Worm (Caenorhabditis elegans): ENCODE measurements around the gene T22H9.1.

Gene T22H9.1

ce11 chrV:388397-388796, 28.8 kb downstream of the T22H9.1 start, which contains the start of gene ZK6.6:
Gene ZK6.6, plus strand, starts transcription at chrV:388697.
- TF ChIP-seq tbx-11 (GFP tag; IDR thresholded peaks at IDR 0.05) (no peak), pes-1 (GFP tag; IDR thresholded peaks at IDR 0.05) (no peak), tbx-37 (GFP tag; conservative IDR thresholded peaks at IDR 0.05) (no peak), ceh-13 (GFP tag; optimal IDR thresholded peaks at IDR 0.05) (no peak), B0310.2 (tag; optimal IDR thresholded peaks at IDR 0.05) (no peak), sea-1 (GFP tag; conservative IDR thresholded peaks at IDR 0.05) (no peak), F13C5.2 (tag; optimal IDR thresholded peaks at IDR 0.05) (no peak), hmbx-1 (tag; optimal IDR thresholded peaks at IDR 0.05) (no peak), tra-4 (tag; optimal IDR thresholded peaks at IDR 0.05) (no peak), ceh-36 (tag; optimal IDR thresholded peaks at IDR 0.05) (no peak), hmg-4 (GFP tag; optimal IDR thresholded peaks at IDR 0.05) (no peak), aly-1 (tag; optimal IDR thresholded peaks at IDR 0.05) (no peak), scrt-1 (GFP tag; IDR thresholded peaks at IDR 0.05) (no peak), ama-1 (optimal IDR thresholded peaks at IDR 0.05) (no peak), ets-7 (tag; optimal IDR thresholded peaks at IDR 0.05) (no peak), flt-1 (GFP tag; IDR thresholded peaks at IDR 0.05) (no peak), hnd-1 (tag; optimal IDR thresholded peaks at IDR 0.05) (no peak)

ce11 chrV:392199-392678, 32.7 kb downstream of the T22H9.1 start, which contains the start of gene nhr-254:
Gene nhr-254, plus strand, starts transcription at chrV:392628.
- no peak for TF ChIP-seq F13C5.2 (tag; optimal IDR thresholded peaks at IDR 0.05)
- TF ChIP-seq tra-4 (tag; optimal IDR thresholded peaks at IDR 0.05): no peak
- no peak for TF ChIP-seq hmbx-1 (tag; optimal IDR thresholded peaks at IDR 0.05)
- no peak for TF ChIP-seq ceh-36 (tag; optimal IDR thresholded peaks at IDR 0.05)
- TF ChIP-seq flt-1 (GFP tag; IDR thresholded peaks at IDR 0.05): no peak
- TF ChIP-seq pes-1 (GFP tag; IDR thresholded peaks at IDR 0.05): no peak
- no peak for TF ChIP-seq sea-1 (GFP tag; conservative IDR thresholded peaks at IDR 0.05)
- no peak for TF ChIP-seq aly-1 (tag; optimal IDR thresholded peaks at IDR 0.05)
- no peak for TF ChIP-seq scrt-1 (GFP tag; IDR thresholded peaks at IDR 0.05)
- no peak for TF ChIP-seq tbx-11 (GFP tag; IDR thresholded peaks at IDR 0.05)
- TF ChIP-seq ceh-13 (GFP tag; optimal IDR thresholded peaks at IDR 0.05): no peak
- no peak for TF ChIP-seq tbx-37 (GFP tag; conservative IDR thresholded peaks at IDR 0.05)
- TF ChIP-seq B0310.2 (tag; optimal IDR thresholded peaks at IDR 0.05): no peak
- no peak for TF ChIP-seq hmg-4 (GFP tag; optimal IDR thresholded peaks at IDR 0.05)
- no peak for TF ChIP-seq hnd-1 (tag; optimal IDR thresholded peaks at IDR 0.05)
- TF ChIP-seq ama-1 (optimal IDR thresholded peaks at IDR 0.05): no peak
- no peak for TF ChIP-seq ets-7 (tag; optimal IDR thresholded peaks at IDR 0.05)

- TF ChIP-seq ceh-36 (tag; optimal IDR thresholded peaks at IDR 0.05): no peak
- TF ChIP-seq ama-1 (optimal IDR thresholded peaks at IDR 0.05): no peak
- no peak for TF ChIP-seq ceh-13 (GFP tag; optimal IDR thresholded peaks at IDR 0.05)
- TF ChIP-seq flt-1 (GFP tag; IDR thresholded peaks at IDR 0.05): no peak
- TF ChIP-seq hmg-4 (GFP tag; optimal IDR thresholded peaks at IDR 0.05): no peak
- TF ChIP-seq hnd-1 (tag; optimal IDR thresholded peaks at IDR 0.05): no peak
- TF ChIP-seq ets-7 (tag; optimal IDR thresholded peaks at IDR 0.05): no peak
- no peak for TF ChIP-seq F13C5.2 (tag; optimal IDR thresholded peaks at IDR 0.05)
- no peak for TF ChIP-seq hmbx-1 (tag; optimal IDR thresholded peaks at IDR 0.05)
- TF ChIP-seq scrt-1 (GFP tag; IDR thresholded peaks at IDR 0.05): no peak
These were observed 36.7 kb downstream of the T22H9.1 start, which contains the start of gene nhr-253 for ce11 chrV:396309-396708. Gene nhr-253, plus strand, starts transcription at chrV:396593.

ce11 chrV:399721-400120, 40.2 kb downstream of the T22H9.1 start, which contains the start of gene scl-27:
Gene scl-27, plus strand, starts transcription at chrV:400021.
- no peak for TF ChIP-seq tbx-37 (GFP tag; conservative IDR thresholded peaks at IDR 0.05)
- no peak for TF ChIP-seq hmbx-1 (tag; optimal IDR thresholded peaks at IDR 0.05)
- no peak for TF ChIP-seq tbx-11 (GFP tag; IDR thresholded peaks at IDR 0.05)
- TF ChIP-seq tra-4 (tag; optimal IDR thresholded peaks at IDR 0.05): no peak
- no peak for TF ChIP-seq hnd-1 (tag; optimal IDR thresholded peaks at IDR 0.05)
- no peak for TF ChIP-seq F13C5.2 (tag; optimal IDR thresholded peaks at IDR 0.05)
- no peak for TF ChIP-seq flt-1 (GFP tag; IDR thresholded peaks at IDR 0.05)
- no peak for TF ChIP-seq scrt-1 (GFP tag; IDR thresholded peaks at IDR 0.05)
- no peak for TF ChIP-seq pes-1 (GFP tag; IDR thresholded peaks at IDR 0.05)

ce11 chrV:403028-403427, 43.5 kb downstream of the T22H9.1 start, which contains the start of gene srh-62:
Gene srh-62, minus strand, starts transcription at chrV:403128.
- TF ChIP-seq sea-1 (GFP tag; conservative IDR thresholded peaks at IDR 0.05): no peak
- TF ChIP-seq hnd-1 (tag; optimal IDR thresholded peaks at IDR 0.05): no peak
- no peak for TF ChIP-seq F13C5.2 (tag; optimal IDR thresholded peaks at IDR 0.05)
- TF ChIP-seq tbx-37 (GFP tag; conservative IDR thresholded peaks at IDR 0.05): no peak
- TF ChIP-seq flt-1 (GFP tag; IDR thresholded peaks at IDR 0.05): no peak
- no peak for TF ChIP-seq ceh-13 (GFP tag; optimal IDR thresholded peaks at IDR 0.05)
- no peak for TF ChIP-seq ama-1 (optimal IDR thresholded peaks at IDR 0.05)
- no peak for TF ChIP-seq hmg-4 (GFP tag; optimal IDR thresholded peaks at IDR 0.05)
- no peak for TF ChIP-seq tbx-11 (GFP tag; IDR thresholded peaks at IDR 0.05)
- no peak for TF ChIP-seq pes-1 (GFP tag; IDR thresholded peaks at IDR 0.05)
- no peak for TF ChIP-seq aly-1 (tag; optimal IDR thresholded peaks at IDR 0.05)
- TF ChIP-seq ets-7 (tag; optimal IDR thresholded peaks at IDR 0.05): no peak
- TF ChIP-seq hmbx-1 (tag; optimal IDR thresholded peaks at IDR 0.05): no peak
- no peak for TF ChIP-seq tra-4 (tag; optimal IDR thresholded peaks at IDR 0.05)
- no peak for TF ChIP-seq ceh-36 (tag; optimal IDR thresholded peaks at IDR 0.05)
- no peak for TF ChIP-seq B0310.2 (tag; optimal IDR thresholded peaks at IDR 0.05)
- TF ChIP-seq scrt-1 (GFP tag; IDR thresholded peaks at IDR 0.05): no peak

ce11 chrV:404210-404669, 44.7 kb downstream of the T22H9.1 start, which contains the start of gene nhr-252:
Gene nhr-252, plus strand, starts transcription at chrV:404619.
- TF ChIP-seq hmbx-1 (tag; optimal IDR thresholded peaks at IDR 0.05) (no peak), B0310.2 (tag; optimal IDR thresholded peaks at IDR 0.05) (no peak), ceh-36 (tag; optimal IDR thresholded peaks at IDR 0.05) (no peak)

- no peak for TF ChIP-seq tbx-11 (GFP tag; IDR thresholded peaks at IDR 0.05)
- no peak for TF ChIP-seq F13C5.2 (tag; optimal IDR thresholded peaks at IDR 0.05)
- no peak for TF ChIP-seq ets-7 (tag; optimal IDR thresholded peaks at IDR 0.05)
- no peak for TF ChIP-seq ceh-36 (tag; optimal IDR thresholded peaks at IDR 0.05)
- TF ChIP-seq hmbx-1 (tag; optimal IDR thresholded peaks at IDR 0.05): no peak
- TF ChIP-seq ama-1 (optimal IDR thresholded peaks at IDR 0.05): no peak
- no peak for TF ChIP-seq ceh-13 (GFP tag; optimal IDR thresholded peaks at IDR 0.05)
- TF ChIP-seq pes-1 (GFP tag; IDR thresholded peaks at IDR 0.05): no peak
- TF ChIP-seq hnd-1 (tag; optimal IDR thresholded peaks at IDR 0.05): no peak
- TF ChIP-seq tbx-37 (GFP tag; conservative IDR thresholded peaks at IDR 0.05): no peak
- TF ChIP-seq aly-1 (tag; optimal IDR thresholded peaks at IDR 0.05): no peak
- TF ChIP-seq hmg-4 (GFP tag; optimal IDR thresholded peaks at IDR 0.05): no peak
- TF ChIP-seq flt-1 (GFP tag; IDR thresholded peaks at IDR 0.05): no peak
- no peak for TF ChIP-seq sea-1 (GFP tag; conservative IDR thresholded peaks at IDR 0.05)
- no peak for TF ChIP-seq B0310.2 (tag; optimal IDR thresholded peaks at IDR 0.05)
These were observed 53.3 kb downstream of the T22H9.1 start for ce11 chrV:412820-413219.
